Worm (Caenorhabditis elegans): ENCODE data around the gene B0303.7.

DNA sequence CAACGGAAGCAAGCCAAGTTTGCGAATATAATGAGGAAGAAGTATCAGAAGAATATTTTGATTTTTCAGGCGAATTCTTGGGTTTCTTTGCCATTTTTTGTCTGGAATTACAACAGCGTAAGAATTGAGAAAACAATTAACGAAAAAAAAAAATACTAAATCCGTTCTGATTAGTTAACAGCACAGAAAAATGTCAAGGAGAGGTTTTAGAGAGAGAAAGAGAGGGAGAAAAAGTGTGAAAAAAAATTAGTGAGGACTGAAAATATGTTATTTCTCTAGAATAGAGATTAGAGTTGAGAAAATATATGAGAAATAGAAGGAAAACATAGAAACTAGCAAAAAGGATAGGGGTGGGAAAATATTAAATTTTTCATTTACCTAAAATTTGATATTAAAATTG, 26.0 kb upstream of the B0303.7 start, which contains the start of gene dpy-19:
- TF ChIP-seq pqm-1 (tag; optimal IDR thresholded peaks at IDR 0.05), result no peak
- TF ChIP-seq nhr-6 (tag; optimal IDR thresholded peaks at IDR 0.05), result no peak
- TF ChIP-seq nhr-11 (tag; optimal IDR thresholded peaks at IDR 0.05), result no peak

Data from whole organism, L4 larva.